Worm (Caenorhabditis elegans) whole organism, early embryonic: Measurements from ENCODE around the gene rps-12.

Experiments
- F13C5.2 ChIP-seq: sonication (generic microtip); optimal IDR thresholded peaks from 2 replicates; lab custom pipeline; 2017; ENCODE audit warnings: mild to moderate bottlenecking, missing genetic modification characterization, inconsistent platforms, missing compliant biosample characterization
- ama-1 ChIP-seq: fragments of 150-350 bp; optimal IDR thresholded peaks from 2 replicates; lab custom pipeline; 2014
- ceh-36 ChIP-seq: sonication (generic microtip); optimal IDR thresholded peaks from 2 replicates; lab custom pipeline; 2016; ENCODE audit warnings: missing genetic modification characterization, inconsistent platforms, missing compliant biosample characterization
- flt-1 ChIP-seq: fragments of 200-800 bp; sonication (Bioruptor generic); IDR thresholded peaks from 2 replicates; pipeline ENCODE4 v1.3.6; 2022; ENCODE audit warnings: missing genetic modification characterization, missing compliant biosample characterization
- hmbx-1 ChIP-seq: sonication (generic microtip); optimal IDR thresholded peaks from 2 replicates; lab custom pipeline; 2016; ENCODE audit warnings: mild to moderate bottlenecking, missing genetic modification characterization, missing compliant biosample characterization
- hnd-1 ChIP-seq: sonication (generic microtip); optimal IDR thresholded peaks from 2 replicates; lab custom pipeline; 2016; ENCODE audit warnings: missing genetic modification characterization, missing compliant biosample characterization

DNA sequence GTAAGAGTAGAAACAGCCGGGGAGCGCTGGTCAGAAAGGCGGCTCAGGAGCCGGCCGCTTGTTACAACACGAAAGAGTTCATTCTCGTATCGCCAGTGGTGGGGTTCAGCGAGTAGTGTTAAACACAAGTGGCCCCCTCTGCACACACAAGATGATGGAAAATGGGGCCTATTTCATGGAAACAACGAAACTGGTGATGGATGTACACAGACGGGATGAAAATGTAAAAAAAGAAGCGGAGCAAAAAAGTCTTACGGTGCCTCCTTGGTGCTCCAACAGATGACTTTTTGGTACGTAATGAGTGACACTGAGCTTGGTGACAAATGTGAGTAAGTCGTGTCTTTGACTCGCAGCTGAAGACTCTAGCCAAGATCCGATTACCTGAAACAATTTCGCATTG is 28.9 kb downstream of the rps-12 start:
- no peak for TF ChIP-seq ama-1 (lab: Kevin White, UChicago)
- TF ChIP-seq flt-1 (GFP tag; lab: Robert Waterston, UW), result no peak
- TF ChIP-seq F13C5.2 (tag; lab: Kevin White, UChicago), result no peak
- TF ChIP-seq ceh-36, result no peak
- TF ChIP-seq hmbx-1 (tag; lab: Kevin White, UChicago), result no peak
- TF ChIP-seq hnd-1, result no peak
